Fruit fly (Drosophila melanogaster): ENCODE measurements around the gene vari.
A peak's percentile ranks its signal among the peaks of the same experiment; 100 is the strongest.

DNA sequence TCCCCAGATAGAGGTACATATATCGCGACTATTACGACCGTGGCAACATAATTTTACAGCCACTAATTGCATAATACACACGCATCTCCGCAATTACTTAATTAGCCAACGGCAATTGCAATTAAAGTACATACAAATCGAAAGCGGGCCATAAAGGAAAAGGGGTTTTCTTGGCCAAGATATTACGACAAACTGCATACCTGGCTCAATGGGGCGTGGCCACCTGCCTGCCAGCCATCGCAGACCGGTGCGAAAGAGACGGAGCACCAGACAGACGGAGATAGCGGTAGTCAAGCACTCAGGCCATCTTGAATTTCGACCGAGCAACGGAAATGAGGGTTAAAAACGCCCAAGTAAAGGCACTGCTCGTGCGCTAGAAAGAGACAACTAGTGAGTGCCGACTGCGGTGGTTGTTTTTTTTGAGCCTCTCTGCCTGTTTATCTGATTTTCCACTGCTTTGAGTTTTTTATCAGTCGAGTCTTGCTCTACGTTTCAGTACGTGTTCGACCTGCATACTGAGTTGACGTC is 26.5 kb downstream of the vari start, which contains the start of gene cad:
- TF ChIP-seq CG8478 (optimal IDR thresholded peaks at IDR 0.05) (no peak), CTCF (optimal IDR thresholded peaks at IDR 0.05) (peak; percentile 52 to 64)

Data from S2 (cell line).